Worm (Caenorhabditis elegans): ENCODE results near the gene T22G5.3.

DNA sequence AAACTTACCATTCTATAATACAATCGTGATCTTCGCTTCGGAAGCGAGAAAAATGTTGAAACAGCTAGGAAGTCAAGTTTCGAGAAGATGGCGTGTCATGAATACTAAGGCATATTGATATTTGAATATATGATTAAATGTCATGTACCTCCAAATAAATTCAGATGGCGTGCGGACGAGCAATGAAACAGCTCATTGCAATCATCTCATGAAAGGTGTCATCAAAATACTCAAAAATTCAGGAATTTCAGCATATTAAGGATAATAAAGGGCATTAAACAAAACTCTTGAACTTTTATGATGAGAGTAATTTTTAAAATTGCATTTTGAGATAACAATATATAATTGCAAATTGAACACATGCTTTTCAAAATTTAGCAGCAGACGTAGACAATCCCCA, 34.7 kb downstream of the T22G5.3 start, which contains the start of gene gcy-32:
- TF ChIP-seq tra-4 (tag; optimal IDR thresholded peaks at IDR 0.05) = no peak
- no peak for TF ChIP-seq ama-1 (optimal IDR thresholded peaks at IDR 0.05)
- TF ChIP-seq hmg-4 (GFP tag; optimal IDR thresholded peaks at IDR 0.05) = no peak
- no peak for TF ChIP-seq sea-1 (GFP tag; conservative IDR thresholded peaks at IDR 0.05)
- no peak for TF ChIP-seq ets-7 (tag; optimal IDR thresholded peaks at IDR 0.05)
- TF ChIP-seq ceh-36 (tag; optimal IDR thresholded peaks at IDR 0.05) = no peak
- TF ChIP-seq pes-1 (GFP tag; IDR thresholded peaks at IDR 0.05) = no peak
